Worm (Caenorhabditis elegans) whole organism, midembryonic: ENCODE data around the gene ift-43.

Experiments
- flt-1 ChIP-seq: fragments of 200-800 bp; sonication (Bioruptor generic); IDR thresholded peaks from 2 replicates; pipeline ENCODE4 v1.3.6; 2022; ENCODE audit warnings: missing genetic modification characterization, missing compliant biosample characterization
- ref-1 ChIP-seq: fragments of 200-800 bp; sonication (Bioruptor generic); conservative IDR thresholded peaks from 2 replicates; pipeline ENCODE4 v1.3.6; 2022; ENCODE audit warnings: missing genetic modification reagents, missing genetic modification characterization, missing compliant biosample characterization
- ztf-23 ChIP-seq: fragments of 200-800 bp; sonication (Bioruptor generic); IDR thresholded peaks from 2 replicates; pipeline ENCODE4 v1.3.6; 2022; ENCODE audit warnings: missing genetic modification reagents, missing genetic modification characterization, missing compliant biosample characterization
- ztf-29 ChIP-seq: fragments of 200-800 bp; sonication (Bioruptor generic); IDR thresholded peaks from 2 replicates; pipeline ENCODE4 v1.3.6; 2022; ENCODE audit warnings: missing genetic modification reagents, missing genetic modification characterization, missing compliant biosample characterization

ce11 chrII:5694798-5695197 is 34.2 kb upstream of the ift-43 start, which contains the start of gene C25H3.14:
- no peak for TF ChIP-seq ztf-23 (GFP tag; lab: Robert Waterston, UW)
- no peak for TF ChIP-seq ref-1 (GFP tag; lab: Robert Waterston, UW)
- TF ChIP-seq ztf-29 (GFP tag; lab: Robert Waterston, UW) = no peak
- TF ChIP-seq flt-1 (GFP tag; lab: Robert Waterston, UW) = no peak
